Worm (Caenorhabditis elegans) whole organism, L4 larva: ENCODE results near the gene blos-8.

Source experiments
- hif-1 ChIP-seq, 2 experiments: sonication (generic microtip); optimal IDR thresholded peaks; 2 replicates each; lab custom pipeline; 2016 to 2017; ENCODE audit warnings: missing compliant biosample characterization in 2 of 2, missing genetic modification characterization in 2 of 2, missing genetic modification reagents in 2 of 2, missing genotype in 2 of 2, mild to moderate bottlenecking in 1 of 2
- lsy-2 ChIP-seq, 2 experiments: fragments of 150-350 bp in 1 of 2; sonication (generic microtip) in 1 of 2; optimal IDR thresholded peaks; 2 replicates each; lab custom pipeline; 2014 to 2017; ENCODE audit warnings: missing biosample characterization in 2 of 2, missing genetic modification characterization in 2 of 2
- nhr-6 ChIP-seq: fragments of 150-350 bp; optimal IDR thresholded peaks from 2 replicates; lab custom pipeline; 2014; ENCODE audit warnings: missing biosample characterization, missing genetic modification characterization

- TF ChIP-seq lsy-2 (tag; optimal IDR thresholded peaks at IDR 0.05; lab: Kevin White, UChicago) (no peak), hif-1 (tag; optimal IDR thresholded peaks at IDR 0.05; lab: Kevin White, UChicago) (no peak), nhr-6 (tag; lab: Kevin White, UChicago) (no peak)
These were observed 37.7 kb upstream of the blos-8 start for ce11 chrX:15468657-15469056.
